Fruit fly (Drosophila melanogaster): ENCODE data around the gene CG32214.

The CG32214 gene

DNA sequence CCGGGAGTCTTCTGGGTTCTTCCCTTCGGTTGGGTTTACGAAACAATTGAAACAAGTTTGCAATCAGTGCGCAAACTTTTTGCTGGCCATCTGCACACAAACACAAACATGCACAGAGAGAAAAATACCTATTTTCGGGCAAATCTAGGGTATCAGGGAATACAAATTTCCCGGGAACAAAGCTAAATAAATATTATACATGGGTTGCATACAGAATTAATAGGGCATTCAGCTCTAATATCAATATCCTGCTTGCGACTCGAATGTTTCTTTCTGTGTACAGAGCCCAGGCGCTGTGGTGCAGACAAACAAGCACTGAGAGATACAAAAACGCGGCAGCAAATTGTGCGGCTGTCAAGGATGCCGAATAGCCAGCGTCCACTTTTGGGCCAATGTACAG lies 23.1 kb upstream of the CG32214 start (continued):
- TF ChIP-seq CG8119 (GFP tag; IDR thresholded peaks at IDR 0.05) (0 out of 3 replicates have a peak, but pooled peaks have one; percentile 13), achi (GFP tag; optimal IDR thresholded peaks at IDR 0.05) (peak; percentile 22), Sox14 (GFP tag; optimal IDR thresholded peaks at IDR 0.05) (peak; percentile 28), dsx (GFP tag; optimal IDR thresholded peaks at IDR 0.05; ENCODE audit: poor library complexity, severe bottlenecking) (no peak), Ets96B (tag; optimal IDR thresholded peaks at IDR 0.05) (peak; percentile 7), CG16779 (tag; optimal IDR thresholded peaks at IDR 0.05) (no peak), Hr4 (GFP tag; optimal IDR thresholded peaks at IDR 0.05) (no peak), net (GFP tag; optimal IDR thresholded peaks at IDR 0.05) (no peak), CG15336 (GFP tag; IDR thresholded peaks at IDR 0.05) (no peak), ss (GFP tag; optimal IDR thresholded peaks at IDR 0.05) (no peak), CG11294 (GFP tag; IDR thresholded peaks at IDR 0.05) (no peak), CG8319 (GFP tag; optimal IDR thresholded peaks at IDR 0.05) (peak; percentile 18), CG11902 (GFP tag; optimal IDR thresholded peaks at IDR 0.05) (no peak), Gug (GFP tag; IDR thresholded peaks at IDR 0.05) (no peak), CG32006 (GFP tag; optimal IDR thresholded peaks at IDR 0.05) (peak; percentile 19)

DNA sequence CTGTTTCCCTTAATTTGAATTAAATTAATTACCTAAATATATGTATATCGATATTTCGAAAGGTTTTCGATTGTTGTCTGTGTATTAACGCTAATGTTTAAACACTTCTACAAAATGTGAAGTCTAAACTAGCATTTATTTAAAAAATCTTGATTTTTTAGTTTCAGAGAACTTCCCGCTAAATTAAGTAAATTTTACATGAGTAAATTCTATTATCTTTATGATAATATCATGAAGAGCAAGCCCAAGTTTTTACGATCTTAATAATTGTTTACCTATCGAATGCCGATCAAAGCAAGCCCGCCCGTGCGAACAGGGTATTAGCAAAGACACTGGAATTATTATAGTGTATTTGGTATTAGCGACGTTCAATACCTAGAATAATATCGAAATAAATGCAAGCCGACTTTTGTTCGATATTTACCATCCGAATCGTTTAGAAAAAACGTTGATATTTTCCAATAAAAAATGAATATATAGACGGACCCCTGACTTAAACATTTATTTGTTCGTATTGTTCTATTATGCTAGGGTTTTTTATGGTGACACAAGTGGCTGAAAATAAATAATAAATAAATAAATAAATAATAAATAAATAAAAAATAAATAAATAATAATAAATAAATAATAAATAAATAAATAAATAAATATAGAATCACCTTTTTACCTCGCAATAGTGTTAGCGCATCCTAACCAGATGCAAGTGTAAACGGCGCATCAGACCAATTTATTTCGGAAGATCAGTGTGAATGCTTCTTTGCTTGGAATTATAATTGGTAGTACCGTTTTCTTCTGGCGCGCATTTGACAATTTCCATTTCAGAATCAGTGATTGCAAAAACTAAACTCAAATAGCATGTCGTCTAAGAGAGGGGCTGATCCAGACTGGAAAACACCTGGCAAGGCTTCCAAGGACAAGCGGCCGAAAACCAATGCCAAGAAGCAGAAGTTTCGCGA lies 20.5 kb upstream of the CG32214 start, which contains the start of the genes CG33062 and Chd3:
TSS of gene CG33062 (minus strand) at position 51 of the 956 bp plus-strand sequence.
TSS of gene Chd3 (plus strand) at position 780 of the 956 bp plus-strand sequence.
- TF ChIP-seq Blimp-1 (GFP tag; optimal IDR thresholded peaks at IDR 0.05) (no peak), Eip93F (GFP tag; optimal IDR thresholded peaks at IDR 0.05) (no peak), OdsH (GFP tag; optimal IDR thresholded peaks at IDR 0.05) (peak; percentile 10), CG6163 (GFP tag; IDR thresholded peaks at IDR 0.05) (0 out of 3 replicates have a peak, but pooled peaks have one; percentile 9), Hr39 (GFP tag; optimal IDR thresholded peaks at IDR 0.05) (peak; percentile 20), Eip78C (GFP tag) (peak; percentile 37), fkh (GFP tag; optimal IDR thresholded peaks at IDR 0.05) (peak; percentile 45), CG32006 (GFP tag; optimal IDR thresholded peaks at IDR 0.05) (peak; percentile 44), Lpt (GFP tag; optimal IDR thresholded peaks at IDR 0.05) (no peak), CG34406 (GFP tag; optimal IDR thresholded peaks at IDR 0.05) (no peak), CG10631 (GFP tag; optimal IDR thresholded peaks at IDR 0.05) (peak; percentile 37), acj6 (GFP tag; optimal IDR thresholded peaks at IDR 0.05) (peak; percentile 6), svp (GFP tag) (peak; percentile 42), vri (GFP tag; optimal IDR thresholded peaks at IDR 0.05) (no peak), Sox15 (GFP tag; optimal IDR thresholded peaks at IDR 0.05) (peak; percentile 8), dac (GFP tag; optimal IDR thresholded peaks at IDR 0.05) (no peak), salr (GFP tag; optimal IDR thresholded peaks at IDR 0.05) (no peak), CG6854 (GFP tag; optimal IDR thresholded peaks at IDR 0.05) (no peak), CG8319 (GFP tag; optimal IDR thresholded peaks at IDR 0.05) (no peak)

DNA sequence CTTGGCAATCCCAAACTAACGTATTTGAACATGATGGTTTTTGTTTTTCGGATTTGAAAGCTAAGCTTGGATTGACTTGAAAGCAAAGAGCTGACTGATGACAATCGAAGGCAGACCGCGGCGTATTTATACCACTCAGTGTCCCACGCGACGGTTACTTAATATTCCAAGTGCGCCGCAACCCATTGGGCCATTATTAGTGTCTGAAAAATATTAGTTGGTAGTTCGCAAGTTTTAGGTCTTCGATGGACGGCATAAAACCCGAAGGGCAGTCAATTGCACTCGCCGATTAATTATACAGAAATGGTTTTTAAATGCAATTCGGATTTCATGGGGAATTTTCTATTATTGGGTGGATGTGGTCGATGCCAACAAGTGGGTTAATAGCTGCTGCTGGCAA lies 2.5 kb upstream of the CG32214 start, which contains the start of gene CG14095:
TSS of gene CG14095 (minus strand) at position 101 of the 400 bp plus-strand sequence.
- no peak for TF ChIP-seq Sox102F (GFP tag; optimal IDR thresholded peaks at IDR 0.05)
- no peak for TF ChIP-seq ss (GFP tag; optimal IDR thresholded peaks at IDR 0.05)
- no peak for TF ChIP-seq CG4318 (GFP tag; optimal IDR thresholded peaks at IDR 0.05)
- no peak for TF ChIP-seq pdm3 (GFP tag; optimal IDR thresholded peaks at IDR 0.05)
- TF ChIP-seq Hr38 (GFP tag; optimal IDR thresholded peaks at IDR 0.05), result no peak
- no peak for TF ChIP-seq CG16779 (tag; optimal IDR thresholded peaks at IDR 0.05)
- no peak for TF ChIP-seq CG34406 (GFP tag; optimal IDR thresholded peaks at IDR 0.05)
- no peak for TF ChIP-seq svp (GFP tag)
- TF ChIP-seq CG3919 (GFP tag; optimal IDR thresholded peaks at IDR 0.05), result no peak
- TF ChIP-seq spab (GFP tag; optimal IDR thresholded peaks at IDR 0.05), result no peak
- TF ChIP-seq CG11902 (GFP tag; optimal IDR thresholded peaks at IDR 0.05), result no peak
- TF ChIP-seq CG11762 (GFP tag; optimal IDR thresholded peaks at IDR 0.05; ENCODE audit: insufficient read depth), result no peak
- TF ChIP-seq fkh (GFP tag; optimal IDR thresholded peaks at IDR 0.05), result no peak
